Fruit fly (Drosophila melanogaster) whole organism, adult: ENCODE results near the gene CG10562.

Experiments
- CG11617 ChIP-seq: fragments of 200-800 bp; sonication (Bioruptor generic); optimal IDR thresholded peaks from 2 replicates; lab custom pipeline; 2017; ENCODE audit warnings: mild to moderate bottlenecking, missing biosample characterization, missing genetic modification reagents, missing genetic modification characterization
- CG12768 ChIP-seq: fragments of 200-800 bp; sonication (Bioruptor generic); optimal IDR thresholded peaks from 2 replicates; lab custom pipeline; 2017; ENCODE audit warnings: missing biosample characterization, missing genetic modification characterization, mild to moderate bottlenecking, moderate library complexity, missing genetic modification reagents
- CG14711 ChIP-seq: fragments of 200-800 bp; sonication (Bioruptor generic); optimal IDR thresholded peaks from 2 replicates; lab custom pipeline; 2018; ENCODE audit warnings: missing biosample characterization, mild to moderate bottlenecking, missing genetic modification characterization, moderate library complexity
- cic ChIP-seq: fragments of 200-800 bp; sonication (Bioruptor generic); optimal IDR thresholded peaks from 2 replicates; lab custom pipeline; 2017; ENCODE audit warnings: missing biosample characterization, mild to moderate bottlenecking, missing genetic modification characterization, moderate library complexity
- ovo ChIP-seq: fragments of 200-800 bp; sonication (Bioruptor generic); optimal IDR thresholded peaks from 2 replicates; lab custom pipeline; 2016; ENCODE audit warnings: missing biosample characterization, missing genetic modification characterization
- tj ChIP-seq: fragments of 200-800 bp; sonication (Bioruptor generic); optimal IDR thresholded peaks from 3 replicates; lab custom pipeline; 2017; ENCODE audit warnings: missing biosample characterization, mild to moderate bottlenecking, missing genetic modification characterization, moderate library complexity

DNA sequence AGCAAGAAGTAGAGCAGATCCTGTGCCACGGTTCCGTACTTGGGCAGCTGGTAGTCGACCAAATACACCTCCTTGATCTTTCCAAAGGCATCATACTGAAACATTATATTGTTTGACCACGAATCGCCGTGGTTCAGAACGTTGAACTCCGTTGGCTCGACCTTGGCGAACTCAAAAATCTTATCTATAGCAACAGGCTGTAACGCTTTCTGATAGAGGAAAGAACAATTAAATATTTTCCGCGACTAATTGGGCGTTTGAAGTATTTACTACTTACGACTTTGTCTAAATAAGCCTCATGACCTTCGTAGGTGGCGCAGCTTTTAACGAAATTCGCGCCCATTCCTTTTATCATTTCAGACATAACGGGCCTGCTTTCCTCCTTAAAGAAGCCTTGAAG, 876 bp downstream of the CG10562 start:
- TF ChIP-seq cic (GFP tag; lab: Kevin White, UChicago) (no peak), CG12768 (no peak), tj (GFP tag; lab: Kevin White, UChicago) (no peak), ovo (GFP tag; lab: Kevin White, UChicago) (no peak), CG11617 (no peak), CG14711 (no peak)
